Fruit fly (Drosophila melanogaster): ENCODE data around the gene CG15059.
A peak's percentile ranks its signal among the peaks of the same experiment; 100 is the strongest.

Gene CG15059

dm6 chrX:18248267-18248666 lies 11.1 kb downstream of the CG15059 start:
- TF ChIP-seq usp (GFP tag; optimal IDR thresholded peaks at IDR 0.05) (no peak), psq (optimal IDR thresholded peaks at IDR 0.05) (no peak), EcR (GFP tag; optimal IDR thresholded peaks at IDR 0.05) (no peak), pan (optimal IDR thresholded peaks at IDR 0.05) (no peak), CG8478 (optimal IDR thresholded peaks at IDR 0.05) (no peak), Dll (optimal IDR thresholded peaks at IDR 0.05) (no peak)

- no peak for TF ChIP-seq usp (GFP tag; optimal IDR thresholded peaks at IDR 0.05)
- TF ChIP-seq pan (optimal IDR thresholded peaks at IDR 0.05) = no peak
- TF ChIP-seq Dll (optimal IDR thresholded peaks at IDR 0.05) = no peak
- TF ChIP-seq psq (optimal IDR thresholded peaks at IDR 0.05) = no peak
- TF ChIP-seq CG8478 (optimal IDR thresholded peaks at IDR 0.05) = no peak
- no peak for TF ChIP-seq EcR (GFP tag; optimal IDR thresholded peaks at IDR 0.05)
Observed at dm6 chrX:18246842-18247241, 12.5 kb downstream of the CG15059 start.

dm6 chrX:18245182-18245581 lies 14.1 kb downstream of the CG15059 start:
- no peak for TF ChIP-seq psq (optimal IDR thresholded peaks at IDR 0.05)

- TF ChIP-seq usp (GFP tag; optimal IDR thresholded peaks at IDR 0.05) = no peak
- TF ChIP-seq pan (optimal IDR thresholded peaks at IDR 0.05) = no peak
- TF ChIP-seq psq (optimal IDR thresholded peaks at IDR 0.05) = no peak
- peak; percentile 70 for TF ChIP-seq Dll (optimal IDR thresholded peaks at IDR 0.05)
- no peak for TF ChIP-seq CG8478 (optimal IDR thresholded peaks at IDR 0.05)
- TF ChIP-seq EcR (GFP tag; optimal IDR thresholded peaks at IDR 0.05) = no peak
Observed at dm6 chrX:18243376-18244272, 15.7 kb downstream of the CG15059 start.

- no peak for TF ChIP-seq pan (optimal IDR thresholded peaks at IDR 0.05)
- TF ChIP-seq EcR (GFP tag; optimal IDR thresholded peaks at IDR 0.05) = no peak
- TF ChIP-seq usp (GFP tag; optimal IDR thresholded peaks at IDR 0.05) = no peak
- no peak for TF ChIP-seq Dll (optimal IDR thresholded peaks at IDR 0.05)
- TF ChIP-seq CG8478 (optimal IDR thresholded peaks at IDR 0.05) = no peak
Observed at dm6 chrX:18243184-18243375, 16.2 kb downstream of the CG15059 start, which contains the start of gene upd2. upd2 (minus strand) TSS chrX:18243284.

dm6 chrX:18241267-18241666 lies 18.1 kb downstream of the CG15059 start:
- TF ChIP-seq usp (GFP tag; optimal IDR thresholded peaks at IDR 0.05) (no peak), Dll (optimal IDR thresholded peaks at IDR 0.05) (no peak), psq (optimal IDR thresholded peaks at IDR 0.05) (no peak), CG8478 (optimal IDR thresholded peaks at IDR 0.05) (no peak), EcR (GFP tag; optimal IDR thresholded peaks at IDR 0.05) (no peak), pan (optimal IDR thresholded peaks at IDR 0.05) (no peak)

- TF ChIP-seq psq (optimal IDR thresholded peaks at IDR 0.05) (no peak), EcR (GFP tag; optimal IDR thresholded peaks at IDR 0.05) (no peak), CG8478 (optimal IDR thresholded peaks at IDR 0.05) (no peak), pan (optimal IDR thresholded peaks at IDR 0.05) (no peak), Dll (optimal IDR thresholded peaks at IDR 0.05) (no peak), usp (GFP tag; optimal IDR thresholded peaks at IDR 0.05) (no peak)
Observed at dm6 chrX:18239301-18239700, 20.0 kb downstream of the CG15059 start.

dm6 chrX:18238449-18238848 lies 20.9 kb downstream of the CG15059 start:
- TF ChIP-seq psq (optimal IDR thresholded peaks at IDR 0.05) (no peak), EcR (GFP tag; optimal IDR thresholded peaks at IDR 0.05) (no peak), pan (optimal IDR thresholded peaks at IDR 0.05) (no peak), usp (GFP tag; optimal IDR thresholded peaks at IDR 0.05) (no peak), CG8478 (optimal IDR thresholded peaks at IDR 0.05) (no peak), Dll (optimal IDR thresholded peaks at IDR 0.05) (no peak)

- no peak for TF ChIP-seq usp (GFP tag; optimal IDR thresholded peaks at IDR 0.05)
- TF ChIP-seq Dll (optimal IDR thresholded peaks at IDR 0.05) = no peak
- no peak for TF ChIP-seq pan (optimal IDR thresholded peaks at IDR 0.05)
- no peak for TF ChIP-seq CG8478 (optimal IDR thresholded peaks at IDR 0.05)
- no peak for TF ChIP-seq psq (optimal IDR thresholded peaks at IDR 0.05)
- TF ChIP-seq EcR (GFP tag; optimal IDR thresholded peaks at IDR 0.05) = no peak
Observed at dm6 chrX:18237886-18238285, 21.4 kb downstream of the CG15059 start.

dm6 chrX:18225976-18226375 lies 33.3 kb downstream of the CG15059 start, which contains the start of gene CG33639:
CG33639 (minus strand) TSS chrX:18226076.
- no peak for TF ChIP-seq usp (GFP tag; optimal IDR thresholded peaks at IDR 0.05)
- TF ChIP-seq CG8478 (optimal IDR thresholded peaks at IDR 0.05) = no peak
- no peak for TF ChIP-seq pan (optimal IDR thresholded peaks at IDR 0.05)
- no peak for TF ChIP-seq EcR (GFP tag; optimal IDR thresholded peaks at IDR 0.05)

dm6 chrX:18208930-18209477 lies 50.3 kb downstream of the CG15059 start, which contains the start of gene Him:
Him (plus strand) TSS chrX:18209427.
- TF ChIP-seq EcR (GFP tag; optimal IDR thresholded peaks at IDR 0.05) (no peak), Dll (optimal IDR thresholded peaks at IDR 0.05) (no peak), CG8478 (optimal IDR thresholded peaks at IDR 0.05) (no peak), usp (GFP tag; optimal IDR thresholded peaks at IDR 0.05) (no peak), psq (optimal IDR thresholded peaks at IDR 0.05) (no peak), pan (optimal IDR thresholded peaks at IDR 0.05) (no peak)
